Worm (Caenorhabditis elegans): Measurements from ENCODE around the gene B0034.2.

- no peak for TF ChIP-seq ztf-23 (GFP tag; IDR thresholded peaks at IDR 0.05)
- TF ChIP-seq T22C8.4 (GFP tag; IDR thresholded peaks at IDR 0.05), result no peak
- TF ChIP-seq klf-2 (GFP tag; conservative IDR thresholded peaks at IDR 0.05), result no peak
- no peak for TF ChIP-seq flt-1 (GFP tag; IDR thresholded peaks at IDR 0.05)
- TF ChIP-seq ref-1 (GFP tag; conservative IDR thresholded peaks at IDR 0.05), result no peak
- no peak for TF ChIP-seq ztf-29 (GFP tag; IDR thresholded peaks at IDR 0.05)
- TF ChIP-seq med-1 (GFP tag; optimal IDR thresholded peaks at IDR 0.05; ENCODE audit: insufficient read depth), result no peak
These were observed 45.1 kb downstream of the B0034.2 start for ce11 chrII:5899080-5899479.

Measured in whole organism, midembryonic.